Worm (Caenorhabditis elegans) whole organism, L4 larva: Measurements from ENCODE around the gene rsd-2.

Experiments used
- F37D6.2 ChIP-seq: sonication (generic microtip); optimal IDR thresholded peaks from 2 replicates; lab custom pipeline; 2016; ENCODE audit warnings: mild to moderate bottlenecking, missing genetic modification characterization, missing compliant biosample characterization
- aly-2 ChIP-seq: sonication (generic microtip); optimal IDR thresholded peaks from 2 replicates; lab custom pipeline; 2018; ENCODE audit warnings: missing biosample characterization, missing genetic modification characterization
- attf-4 ChIP-seq: sonication (generic microtip); optimal IDR thresholded peaks from 3 replicates; lab custom pipeline; 2017; ENCODE audit warnings: missing biosample characterization, missing genetic modification characterization
- ces-1 ChIP-seq: fragments of 150-350 bp; sonication (generic microtip); optimal IDR thresholded peaks from 4 replicates; lab custom pipeline; 2014; ENCODE audit warnings: missing biosample characterization, missing genetic modification reagents, missing genetic modification characterization
- ctbp-1 ChIP-seq: fragments of 200-800 bp; sonication (Bioruptor generic); IDR thresholded peaks from 2 replicates; pipeline ENCODE4 v1.3.6; 2022; ENCODE audit warnings: missing genetic modification reagents, missing genetic modification characterization, missing compliant biosample characterization
- daf-12 ChIP-seq: fragments of 150-350 bp; optimal IDR thresholded peaks from 2 replicates; lab custom pipeline; 2014; ENCODE audit warnings: missing biosample characterization, missing genetic modification reagents, missing genetic modification characterization
- dmd-6 ChIP-seq: fragments of 200-800 bp; sonication (Bioruptor generic); IDR thresholded peaks from 2 replicates; pipeline ENCODE4 v1.3.6; 2022; ENCODE audit warnings: missing genetic modification reagents, missing genetic modification characterization, missing compliant biosample characterization
- duxl-1 ChIP-seq: sonication (generic microtip); optimal IDR thresholded peaks from 2 replicates; lab custom pipeline; 2016; ENCODE audit warnings: mild to moderate bottlenecking, missing genetic modification characterization, moderate library complexity, missing compliant biosample characterization; ENCODE audit not compliant: poor library complexity
- dve-1 ChIP-seq: sonication (generic microtip); optimal IDR thresholded peaks from 2 replicates; lab custom pipeline; 2017; ENCODE audit warnings: antibody characterized with exemption, mild to moderate bottlenecking, missing genetic modification characterization, missing compliant biosample characterization; ENCODE audit not compliant: insufficient read depth
- gei-8 ChIP-seq: fragments of 200-800 bp; sonication (Bioruptor generic); optimal IDR thresholded peaks from 2 replicates; lab custom pipeline; 2018; ENCODE audit warnings: mild to moderate bottlenecking, missing genetic modification characterization, missing compliant biosample characterization
- hlh-30 ChIP-seq: sonication (generic microtip); optimal IDR thresholded peaks from 2 replicates; lab custom pipeline; 2017; ENCODE audit warnings: antibody characterized with exemption, mild to moderate bottlenecking, missing genetic modification characterization, missing compliant biosample characterization; ENCODE audit not compliant: insufficient read depth
- lin-29 ChIP-seq: fragments of 200-800 bp; sonication (Bioruptor generic); IDR thresholded peaks from 2 replicates; pipeline ENCODE4 v1.3.6; 2022; ENCODE audit warnings: missing genetic modification reagents, missing genetic modification characterization, missing compliant biosample characterization
- lin-38 ChIP-seq: fragments of 200-800 bp; sonication (Bioruptor generic); IDR thresholded peaks from 2 replicates; pipeline ENCODE4 v1.3.6; 2022; ENCODE audit warnings: missing genetic modification reagents, missing genetic modification characterization, missing compliant biosample characterization
- mdt-29 ChIP-seq: fragments of 200-800 bp; sonication (Bioruptor generic); IDR thresholded peaks from 2 replicates; pipeline ENCODE4 v1.3.6; 2022; ENCODE audit warnings: missing genetic modification reagents, missing genetic modification characterization, missing compliant biosample characterization
- mep-1 ChIP-seq: fragments of 150-350 bp; sonication (generic microtip); optimal IDR thresholded peaks from 3 replicates; lab custom pipeline; 2014; ENCODE audit warnings: missing biosample characterization, missing genetic modification characterization
- nhr-102 ChIP-seq: sonication (generic microtip); optimal IDR thresholded peaks from 2 replicates; lab custom pipeline; 2016; ENCODE audit warnings: mild to moderate bottlenecking, missing genetic modification characterization, moderate library complexity, missing compliant biosample characterization
- nhr-237 ChIP-seq: sonication (generic microtip); optimal IDR thresholded peaks from 2 replicates; lab custom pipeline; 2017; ENCODE audit warnings: missing biosample characterization, missing genetic modification characterization
- pqm-1 ChIP-seq: sonication (generic microtip); optimal IDR thresholded peaks from 2 replicates; lab custom pipeline; 2017; ENCODE audit warnings: missing biosample characterization, missing genetic modification characterization
- sdz-12 ChIP-seq: fragments of 200-800 bp; sonication (Bioruptor generic); optimal IDR thresholded peaks from 2 replicates; lab custom pipeline; 2018; ENCODE audit warnings: mild to moderate bottlenecking, missing genetic modification characterization, missing compliant biosample characterization
- skn-1 ChIP-seq: fragments of 150-350 bp; optimal IDR thresholded peaks from 2 replicates; lab custom pipeline; 2014; ENCODE audit warnings: missing biosample characterization, missing genetic modification characterization
- zfp-3 ChIP-seq: fragments of 200-800 bp; sonication (Bioruptor generic); conservative IDR thresholded peaks from 2 replicates; pipeline ENCODE4 v1.3.6; 2022; ENCODE audit warnings: missing genetic modification reagents, missing genetic modification characterization, missing compliant biosample characterization
- zip-2 ChIP-seq: fragments of 150-350 bp; optimal IDR thresholded peaks from 2 replicates; lab custom pipeline; 2014; ENCODE audit warnings: missing biosample characterization, missing genetic modification characterization
- ztf-7 ChIP-seq: fragments of 150-350 bp; optimal IDR thresholded peaks from 2 replicates; lab custom pipeline; 2014; ENCODE audit warnings: missing biosample characterization, missing genetic modification characterization

rsd-2 gene

ce11 chrIV:13482469-13482868, 57.6 kb downstream of the rsd-2 start, which contains the start of gene Y38H8A.1:
Gene Y38H8A.1, plus strand, starts transcription at chrIV:13482769.
- TF ChIP-seq dmd-6 (GFP tag; lab: Robert Waterston, UW) (no peak), F37D6.2 (tag; lab: Kevin White, UChicago) (no peak)
- TF ChIP-seq, all 104 proteins: peak for 0

ce11 chrIV:13474132-13474531, 65.9 kb downstream of the rsd-2 start, which contains the start of gene Y38H8A.2:
Gene Y38H8A.2, plus strand, starts transcription at chrIV:13474432.
- no peak for TF ChIP-seq zip-2
- TF ChIP-seq attf-4 (tag; lab: Kevin White, UChicago) = no peak
- TF ChIP-seq aly-2 (tag; lab: Kevin White, UChicago) = no peak
- no peak for TF ChIP-seq ces-1
- no peak for TF ChIP-seq mdt-29 (GFP tag; lab: Robert Waterston, UW)
- TF ChIP-seq sdz-12 (GFP tag; lab: Kevin White, UChicago) = no peak
- no peak for TF ChIP-seq ztf-7 (tag; lab: Kevin White, UChicago)
- no peak for TF ChIP-seq zfp-3 (GFP tag; lab: Robert Waterston, UW)
- no peak for TF ChIP-seq nhr-237 (tag; lab: Kevin White, UChicago)
- TF ChIP-seq gei-8 (GFP tag; lab: Kevin White, UChicago) = no peak

DNA sequence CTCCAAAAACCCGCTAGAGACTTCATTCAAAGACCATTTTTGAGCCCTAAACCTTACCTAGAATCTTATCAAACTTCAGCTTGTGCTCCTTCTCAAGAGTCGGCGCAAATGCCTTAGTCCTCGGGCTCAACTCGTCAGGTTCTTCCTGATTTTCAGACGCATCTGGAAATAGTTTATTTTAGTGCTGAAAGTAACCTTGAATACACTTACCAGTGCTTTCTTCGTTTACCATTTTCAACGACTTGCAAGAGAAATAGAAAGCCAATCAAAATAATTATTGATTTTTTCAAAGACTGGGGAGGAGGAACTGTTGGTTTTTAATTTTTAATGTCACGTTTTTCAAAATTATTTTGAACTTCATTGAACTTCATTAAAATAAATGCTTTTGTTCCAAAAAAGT, 68.1 kb downstream of the rsd-2 start, which contains the start of the genes ttbk-8.1 and Y38H8A.4:
Gene ttbk-8.1 (plus strand): TSS at position 301 of the 400 bp plus-strand sequence.
Gene Y38H8A.4 (minus strand): TSS at position 366 of the 400 bp plus-strand sequence.
- TF ChIP-seq lin-38 (GFP tag; lab: Robert Waterston, UW) (no peak), skn-1 (tag; lab: Kevin White, UChicago) (no peak), mep-1 (tag; lab: Kevin White, UChicago) (no peak), lin-29 (GFP tag; lab: Robert Waterston, UW) (no peak), daf-12 (no peak), hlh-30 (no peak), duxl-1 (tag; lab: Kevin White, UChicago) (no peak), pqm-1 (tag; lab: Kevin White, UChicago) (no peak), ctbp-1 (GFP tag; lab: Robert Waterston, UW) (no peak), nhr-102 (tag; lab: Kevin White, UChicago) (no peak), dve-1 (no peak)
